Worm (Caenorhabditis elegans): ENCODE measurements around the gene F26F12.2.

Gene F26F12.2

DNA sequence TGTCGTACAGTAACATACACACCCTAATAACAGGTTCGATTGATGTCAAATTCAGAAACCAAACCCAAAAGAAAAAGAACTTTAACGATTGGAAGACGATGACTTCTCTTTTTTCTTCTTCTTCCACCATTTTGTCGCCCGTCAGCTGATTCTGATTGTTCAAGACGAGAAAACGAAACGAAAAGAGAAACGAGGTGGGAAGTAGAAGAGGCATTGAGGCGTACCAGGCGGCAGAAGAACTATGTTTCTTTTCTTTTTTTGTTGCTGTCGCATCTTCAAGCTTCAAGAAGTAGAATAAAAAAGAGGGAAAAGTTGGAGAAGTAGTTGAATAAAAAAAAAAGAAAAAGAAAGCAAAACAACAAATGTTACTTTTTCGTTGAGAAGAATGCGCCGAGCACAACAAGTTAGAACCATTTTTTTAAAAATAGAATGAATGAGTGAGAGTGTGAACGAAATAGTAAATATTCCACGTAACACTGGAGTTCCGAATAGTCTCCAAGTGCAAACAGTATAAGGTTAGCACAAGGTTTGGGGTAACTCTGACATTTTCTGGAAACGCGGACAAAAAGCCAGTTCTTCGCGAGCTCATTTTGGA, 9.7 kb upstream of the F26F12.2 start:
- TF ChIP-seq pha-4 (tag; optimal IDR thresholded peaks at IDR 0.05) (no peak), ceh-83 (GFP tag; optimal IDR thresholded peaks at IDR 0.05) (no peak), lin-13 (tag; optimal IDR thresholded peaks at IDR 0.05) (no peak), unc-62 (GFP tag; optimal IDR thresholded peaks at IDR 0.05) (no peak), snpc-4 (tag; optimal IDR thresholded peaks at IDR 0.05) (no peak), lin-32 (GFP tag; optimal IDR thresholded peaks at IDR 0.05) (no peak), ceh-39 (tag; optimal IDR thresholded peaks at IDR 0.05) (no peak), lsy-2 (tag; optimal IDR thresholded peaks at IDR 0.05) (no peak), nhr-12 (tag; optimal IDR thresholded peaks at IDR 0.05) (no peak), ham-2 (GFP tag; optimal IDR thresholded peaks at IDR 0.05) (no peak), elt-1 (tag; optimal IDR thresholded peaks at IDR 0.05; ENCODE audit: borderline replicate concordance, insufficient read depth) (no peak), drap-1 (GFP tag; optimal IDR thresholded peaks at IDR 0.05) (no peak), unc-39 (tag; optimal IDR thresholded peaks at IDR 0.05) (no peak), nhr-28 (tag; optimal IDR thresholded peaks at IDR 0.05) (no peak), hlh-1 (tag; optimal IDR thresholded peaks at IDR 0.05) (no peak), sptf-1 (tag; optimal IDR thresholded peaks at IDR 0.05) (no peak), nhr-76 (tag; optimal IDR thresholded peaks at IDR 0.05) (no peak), tbx-8 (GFP tag; optimal IDR thresholded peaks at IDR 0.05) (no peak)

DNA sequence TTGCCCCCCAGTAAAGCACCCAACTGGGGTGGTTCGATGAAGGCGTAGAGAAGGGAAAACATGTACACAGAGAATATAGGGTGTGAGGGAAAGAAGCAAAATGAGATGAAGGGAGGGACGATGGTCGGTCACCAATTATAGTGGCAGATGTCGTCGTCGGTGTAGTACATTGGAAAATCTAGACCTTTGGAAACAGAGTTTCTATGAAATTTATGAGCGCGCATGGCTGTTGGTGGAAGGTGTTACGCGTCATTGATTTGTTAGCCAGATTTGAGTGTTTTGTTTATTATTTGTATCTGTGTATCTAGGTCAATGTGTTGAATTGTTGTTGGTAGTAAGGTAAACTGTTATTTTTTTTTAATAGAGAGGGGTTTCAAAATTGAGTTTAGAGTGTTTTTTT, 8.3 kb upstream of the F26F12.2 start:
- TF ChIP-seq snpc-4 (tag; optimal IDR thresholded peaks at IDR 0.05) (no peak), nhr-2 (tag; optimal IDR thresholded peaks at IDR 0.05) (peak; percentile 21), drap-1 (GFP tag; optimal IDR thresholded peaks at IDR 0.05) (no peak), unc-39 (tag; optimal IDR thresholded peaks at IDR 0.05) (no peak), elt-3 (tag; optimal IDR thresholded peaks at IDR 0.05) (no peak), elt-1 (tag; optimal IDR thresholded peaks at IDR 0.05; ENCODE audit: borderline replicate concordance, insufficient read depth) (no peak), ceh-43 (GFP tag; optimal IDR thresholded peaks at IDR 0.05) (no peak), cnd-1 (tag; optimal IDR thresholded peaks at IDR 0.05) (peak; percentile 67), ces-1 (GFP tag; optimal IDR thresholded peaks at IDR 0.05) (peak; percentile 42), nhr-76 (tag; optimal IDR thresholded peaks at IDR 0.05) (no peak), lsy-2 (tag; optimal IDR thresholded peaks at IDR 0.05) (no peak), mls-2 (tag; optimal IDR thresholded peaks at IDR 0.05) (peak; percentile 61), nhr-28 (tag; optimal IDR thresholded peaks at IDR 0.05) (no peak), M03D4.4 (tag; optimal IDR thresholded peaks at IDR 0.05) (no peak), blmp-1 (tag; optimal IDR thresholded peaks at IDR 0.05) (no peak), ceh-39 (tag; optimal IDR thresholded peaks at IDR 0.05) (no peak), unc-120 (tag; optimal IDR thresholded peaks at IDR 0.05; ENCODE audit: poor library complexity, severe bottlenecking) (no peak), nhr-237 (tag; optimal IDR thresholded peaks at IDR 0.05) (no peak), sptf-1 (tag; optimal IDR thresholded peaks at IDR 0.05) (no peak), lin-32 (GFP tag; optimal IDR thresholded peaks at IDR 0.05) (no peak), mep-1 (tag; optimal IDR thresholded peaks at IDR 0.05) (peak; percentile 7), ceh-83 (GFP tag; optimal IDR thresholded peaks at IDR 0.05) (no peak), ztf-11 (tag; optimal IDR thresholded peaks at IDR 0.05) (no peak), tbx-8 (GFP tag; optimal IDR thresholded peaks at IDR 0.05) (no peak), ham-2 (GFP tag; optimal IDR thresholded peaks at IDR 0.05) (no peak), mab-5 (tag; optimal IDR thresholded peaks at IDR 0.05) (no peak), sem-2 (GFP tag; optimal IDR thresholded peaks at IDR 0.05) (no peak), zip-8 (tag; optimal IDR thresholded peaks at IDR 0.05) (no peak), nhr-12 (tag; optimal IDR thresholded peaks at IDR 0.05) (no peak), flh-1 (GFP tag; optimal IDR thresholded peaks at IDR 0.05) (no peak)

DNA sequence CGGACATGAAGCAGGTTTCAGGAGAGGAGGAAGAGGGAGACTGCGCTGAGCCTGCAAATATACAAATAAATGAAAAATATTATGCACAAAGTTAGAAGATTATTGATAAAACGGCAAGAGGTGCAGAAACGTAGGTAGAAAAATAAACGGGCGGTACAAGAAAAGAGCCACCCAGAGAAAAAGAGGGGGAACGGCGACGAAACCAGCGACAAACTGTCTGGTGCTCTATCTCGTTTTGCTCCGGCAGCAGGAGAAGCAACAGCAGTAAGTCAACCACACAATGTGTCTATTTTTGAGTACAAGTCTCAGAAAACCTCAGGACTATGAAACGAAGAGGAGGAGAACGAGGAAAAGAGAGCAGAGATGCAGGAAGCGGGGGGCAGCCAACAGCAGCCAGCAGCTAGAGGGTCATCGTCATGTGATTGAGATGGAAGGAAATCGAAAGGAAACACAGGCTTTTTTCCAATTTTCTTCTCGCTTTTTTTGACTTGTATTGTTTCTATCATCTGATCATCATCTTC, 7.3 kb upstream of the F26F12.2 start, which contains the start of gene F26F12.3:
Gene F26F12.3, minus strand, starts transcription at position 51 of the 521 bp plus-strand sequence.
- TF ChIP-seq unc-120 (tag; optimal IDR thresholded peaks at IDR 0.05; ENCODE audit: poor library complexity, severe bottlenecking): peak; percentile 15
- TF ChIP-seq unc-62 (GFP tag; optimal IDR thresholded peaks at IDR 0.05): no peak

DNA sequence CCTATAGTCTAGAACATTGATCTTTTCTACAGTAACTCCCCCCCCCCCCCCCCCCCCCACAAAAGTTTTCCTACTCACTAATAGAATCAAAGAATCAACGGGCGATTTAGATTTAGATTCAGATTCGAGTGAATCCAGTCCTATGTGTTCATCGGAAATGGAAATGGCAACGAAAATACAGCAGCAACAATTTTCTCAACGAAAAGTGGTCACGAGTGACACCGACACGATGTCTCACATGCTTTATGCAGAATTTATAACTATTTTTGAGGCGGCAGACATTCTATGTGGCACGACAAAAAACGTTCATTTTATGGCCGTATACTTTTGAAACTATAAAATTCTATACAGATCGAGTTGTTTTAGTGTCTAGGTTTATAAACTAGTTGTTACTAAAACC, 6.7 kb upstream of the F26F12.2 start:
- TF ChIP-seq snpc-4 (tag; optimal IDR thresholded peaks at IDR 0.05) (no peak), mep-1 (tag; optimal IDR thresholded peaks at IDR 0.05) (no peak), nhr-76 (tag; optimal IDR thresholded peaks at IDR 0.05) (no peak), nhr-28 (tag; optimal IDR thresholded peaks at IDR 0.05) (no peak), bed-3 (GFP tag; optimal IDR thresholded peaks at IDR 0.05) (no peak), ces-1 (GFP tag; optimal IDR thresholded peaks at IDR 0.05) (no peak), drap-1 (GFP tag; optimal IDR thresholded peaks at IDR 0.05) (no peak), unc-39 (tag; optimal IDR thresholded peaks at IDR 0.05) (no peak), ceh-39 (tag; optimal IDR thresholded peaks at IDR 0.05) (no peak), ztf-11 (tag; optimal IDR thresholded peaks at IDR 0.05) (no peak), tbx-8 (GFP tag; optimal IDR thresholded peaks at IDR 0.05) (no peak)
